Fruit fly (Drosophila melanogaster) whole organism, embryonic: ENCODE measurements around the gene 5-HT7.
A peak's percentile ranks its signal among the peaks of the same experiment; 100 is the strongest.

ENCODE experiments used
- Blimp-1 ChIP-seq: fragments of 200-800 bp; sonication (Bioruptor generic); optimal IDR thresholded peaks from 3 replicates; lab custom pipeline; 2018; ENCODE audit warnings: missing biosample characterization, missing genetic modification characterization, mild to moderate bottlenecking, moderate library complexity, missing genetic modification reagents
- CG10267 ChIP-seq: fragments of 200-800 bp; sonication (Bioruptor generic); optimal IDR thresholded peaks from 2 replicates; lab custom pipeline; 2018; ENCODE audit warnings: missing biosample characterization, mild to moderate bottlenecking, missing genetic modification characterization, moderate library complexity
- CG10321 ChIP-seq: fragments of 200-800 bp; sonication (Bioruptor generic); IDR thresholded peaks from 2 replicates; pipeline ENCODE4 v1.3.6; 2022; ENCODE audit warnings: missing biosample characterization, missing genetic modification characterization
- CG10366 ChIP-seq: fragments of 200-800 bp; sonication (Bioruptor generic); IDR thresholded peaks from 2 replicates; pipeline ENCODE4 v1.3.6; 2022; ENCODE audit warnings: missing biosample characterization, missing genetic modification characterization
- CG11247 ChIP-seq: fragments of 200-800 bp; sonication (Bioruptor generic); IDR thresholded peaks from 2 replicates; pipeline ENCODE4 v1.3.6; 2022; ENCODE audit warnings: missing biosample characterization, missing genetic modification characterization
- CG11504 ChIP-seq: fragments of 200-800 bp; sonication (Bioruptor generic); optimal IDR thresholded peaks from 3 replicates; lab custom pipeline; 2019; ENCODE audit warnings: missing biosample characterization, mild to moderate bottlenecking, missing genetic modification characterization, moderate library complexity
- CG13624 ChIP-seq: fragments of 200-800 bp; sonication (Bioruptor generic); optimal IDR thresholded peaks from 2 replicates; lab custom pipeline; 2016; ENCODE audit warnings: missing biosample characterization, missing genetic modification characterization
- CG14014 ChIP-seq: fragments of 200-800 bp; sonication (Bioruptor generic); IDR thresholded peaks from 2 replicates; pipeline ENCODE4 v1.3.6; 2022; ENCODE audit warnings: missing biosample characterization, missing genetic modification characterization
- CG17359 ChIP-seq: fragments of 200-800 bp; sonication (Bioruptor generic); optimal IDR thresholded peaks from 3 replicates; lab custom pipeline; 2018; ENCODE audit warnings: missing biosample characterization, mild to moderate bottlenecking, missing genetic modification characterization, moderate library complexity
- CG17361 ChIP-seq: fragments of 200-800 bp; sonication (Bioruptor generic); IDR thresholded peaks from 3 replicates; pipeline ENCODE4 v1.3.6; 2022; ENCODE audit warnings: missing biosample characterization, missing genetic modification characterization
- CG18476 ChIP-seq: fragments of 200-800 bp; sonication (Bioruptor generic); optimal IDR thresholded peaks from 2 replicates; lab custom pipeline; 2016; ENCODE audit warnings: missing biosample characterization, mild to moderate bottlenecking, missing genetic modification characterization
- CG18599 ChIP-seq: fragments of 200-800 bp; sonication (Bioruptor generic); optimal IDR thresholded peaks from 3 replicates; lab custom pipeline; 2017; ENCODE audit warnings: missing biosample characterization, missing genetic modification characterization, mild to moderate bottlenecking, moderate library complexity, missing genetic modification reagents
- CG32532 ChIP-seq: fragments of 200-800 bp; sonication (Bioruptor generic); IDR thresholded peaks from 2 replicates; pipeline ENCODE4 v1.3.6; 2022; ENCODE audit warnings: missing biosample characterization, missing genetic modification characterization
- CG33213 ChIP-seq: fragments of 200-800 bp; sonication (Bioruptor generic); optimal IDR thresholded peaks from 3 replicates; lab custom pipeline; 2016; ENCODE audit warnings: missing biosample characterization, missing genetic modification characterization
- CG4282 ChIP-seq: fragments of 200-800 bp; sonication (Bioruptor generic); optimal IDR thresholded peaks from 2 replicates; lab custom pipeline; 2016; ENCODE audit warnings: missing biosample characterization, missing genetic modification characterization
- CG4617 ChIP-seq: fragments of 200-800 bp; sonication (Bioruptor generic); optimal IDR thresholded peaks from 3 replicates; lab custom pipeline; 2016; ENCODE audit warnings: missing biosample characterization, missing genetic modification characterization, borderline replicate concordance
- CG9437 ChIP-seq: fragments of 200-800 bp; sonication (Bioruptor generic); optimal IDR thresholded peaks from 2 replicates; lab custom pipeline; 2018; ENCODE audit warnings: missing biosample characterization, mild to moderate bottlenecking, missing genetic modification characterization
- CG9876 ChIP-seq: fragments of 200-800 bp; sonication (Bioruptor generic); optimal IDR thresholded peaks from 2 replicates; lab custom pipeline; 2016; ENCODE audit warnings: missing biosample characterization, missing genetic modification characterization
- Dbx ChIP-seq: fragments of 200-800 bp; sonication (Bioruptor generic); IDR thresholded peaks from 3 replicates; pipeline ENCODE4 v1.3.6; 2022; ENCODE audit warnings: missing biosample characterization, missing genetic modification characterization
- Dek ChIP-seq: fragments of 200-800 bp; sonication (Bioruptor generic); optimal IDR thresholded peaks from 3 replicates; lab custom pipeline; 2019; ENCODE audit warnings: missing biosample characterization, mild to moderate bottlenecking, missing genetic modification characterization, moderate library complexity
- Gug ChIP-seq: fragments of 200-800 bp; sonication (Bioruptor generic); IDR thresholded peaks from 4 replicates; pipeline ENCODE4 v1.3.6; 2022; ENCODE audit warnings: missing biosample characterization, missing genetic modification characterization
- MTF-1 ChIP-seq: fragments of 200-800 bp; sonication (Bioruptor generic); optimal IDR thresholded peaks from 2 replicates; lab custom pipeline; 2018; ENCODE audit warnings: missing biosample characterization, mild to moderate bottlenecking, missing genetic modification characterization, borderline replicate concordance
- Meics ChIP-seq: fragments of 200-800 bp; sonication (Bioruptor generic); optimal IDR thresholded peaks from 2 replicates; lab custom pipeline; 2017; ENCODE audit warnings: missing biosample characterization, mild to moderate bottlenecking, missing genetic modification characterization
- Mrtf ChIP-seq: fragments of 200-800 bp; sonication (Bioruptor generic); IDR thresholded peaks from 3 replicates; pipeline ENCODE4 v1.3.6; 2022; ENCODE audit warnings: missing biosample characterization, missing genetic modification characterization
- Neu2 ChIP-seq: fragments of 200-800 bp; sonication (Bioruptor generic); optimal IDR thresholded peaks from 3 replicates; lab custom pipeline; 2016; ENCODE audit warnings: missing biosample characterization, missing genetic modification characterization, borderline replicate concordance
- PHDP ChIP-seq: fragments of 200-800 bp; sonication (Bioruptor generic); optimal IDR thresholded peaks from 3 replicates; lab custom pipeline; 2018; ENCODE audit warnings: missing biosample characterization, mild to moderate bottlenecking, missing genetic modification characterization, moderate library complexity
- Six4 ChIP-seq: fragments of 200-800 bp; sonication (Bioruptor generic); optimal IDR thresholded peaks from 2 replicates; lab custom pipeline; 2016; ENCODE audit warnings: missing biosample characterization, missing genetic modification characterization
- btn ChIP-seq: fragments of 200-800 bp; sonication (Bioruptor generic); optimal IDR thresholded peaks from 2 replicates; lab custom pipeline; 2016; ENCODE audit warnings: missing biosample characterization, missing genetic modification characterization
- crc ChIP-seq: fragments of 200-800 bp; sonication (Bioruptor generic); optimal IDR thresholded peaks from 2 replicates; lab custom pipeline; 2016; ENCODE audit warnings: missing biosample characterization, missing genetic modification characterization
- dimm ChIP-seq: fragments of 200-800 bp; sonication (Bioruptor generic); IDR thresholded peaks from 2 replicates; pipeline ENCODE4 v1.3.6; 2022; ENCODE audit warnings: missing biosample characterization, missing genetic modification characterization
- esg ChIP-seq: fragments of 200-800 bp; sonication (Bioruptor generic); conservative IDR thresholded peaks from 2 replicates; pipeline ENCODE4 v1.3.6; 2022; ENCODE audit warnings: missing biosample characterization, missing genetic modification characterization
- fru ChIP-seq: fragments of >200 bp; optimal IDR thresholded peaks from 2 replicates; lab custom pipeline; 2017
- gcm2 ChIP-seq: fragments of 200-800 bp; sonication (Bioruptor generic); optimal IDR thresholded peaks from 2 replicates; lab custom pipeline; 2016; ENCODE audit warnings: missing biosample characterization, missing genetic modification characterization
- hbn ChIP-seq: fragments of 200-800 bp; sonication (Bioruptor generic); IDR thresholded peaks from 2 replicates; pipeline ENCODE4 v1.3.6; 2022; ENCODE audit warnings: missing biosample characterization, missing genetic modification characterization; ENCODE audit not compliant: partially characterized antibody
- insv ChIP-seq, 2 experiments: fragments of 200-800 bp; sonication (Bioruptor generic); optimal IDR thresholded peaks; 3 replicates each; lab custom pipeline; 2016 to 2018; ENCODE audit warnings: missing biosample characterization in 2 of 2, missing genetic modification characterization in 2 of 2
- kay ChIP-seq: fragments of 200-800 bp; sonication (Bioruptor generic); optimal IDR thresholded peaks from 2 replicates; lab custom pipeline; 2016; ENCODE audit warnings: missing biosample characterization, missing genetic modification characterization
- lilli ChIP-seq: fragments of 200-800 bp; sonication (Bioruptor generic); optimal IDR thresholded peaks from 3 replicates; lab custom pipeline; 2016; ENCODE audit warnings: missing biosample characterization, missing genetic modification characterization
- lola ChIP-seq, 3 experiments: fragments of >200 bp in 2 of 3; fragments of 200-800 bp in 1 of 3; sonication (Bioruptor generic) in 1 of 3; optimal IDR thresholded peaks; 2 replicates each; lab custom pipeline; 2017 to 2019; ENCODE audit warnings: missing biosample characterization in 3 of 3, missing genetic modification characterization in 3 of 3, mild to moderate bottlenecking in 1 of 3, moderate library complexity in 1 of 3
- prd ChIP-seq, 3 experiments: fragments of >200 bp in 2 of 3; fragments of 200-800 bp in 1 of 3; sonication (Bioruptor generic) in 1 of 3; optimal IDR thresholded peaks in 2 of 3; IDR thresholded peaks in 1 of 3; 2 replicates in 2 of 3; 3 replicates in 1 of 3; pipeline versions ENCODE4 v1.3.6 to Lab custom; 2017 to 2022; ENCODE audit warnings: missing biosample characterization in 1 of 3, missing genetic modification characterization in 1 of 3
- sens-2 ChIP-seq: fragments of 200-800 bp; sonication (Bioruptor generic); IDR thresholded peaks from 2 replicates; pipeline ENCODE4 v1.3.6; 2022; ENCODE audit warnings: missing biosample characterization, missing genetic modification characterization
- sisA ChIP-seq: fragments of 200-800 bp; sonication (Bioruptor generic); IDR thresholded peaks from 2 replicates; pipeline ENCODE4 v1.3.6; 2022; ENCODE audit warnings: missing biosample characterization, missing genetic modification characterization
- slou ChIP-seq: fragments of 200-800 bp; sonication (Bioruptor generic); optimal IDR thresholded peaks from 3 replicates; lab custom pipeline; 2016; ENCODE audit warnings: missing biosample characterization, missing genetic modification characterization
- ssp ChIP-seq: fragments of 200-800 bp; sonication (Bioruptor generic); IDR thresholded peaks from 2 replicates; pipeline ENCODE4 v1.3.6; 2022; ENCODE audit warnings: missing biosample characterization, missing genetic modification characterization
- stc ChIP-seq: fragments of 200-800 bp; sonication (Bioruptor generic); IDR thresholded peaks from 2 replicates; pipeline ENCODE4 v1.3.6; 2022; ENCODE audit warnings: missing biosample characterization, missing genetic modification characterization
- tio ChIP-seq: fragments of 200-800 bp; sonication (Bioruptor generic); optimal IDR thresholded peaks from 2 replicates; lab custom pipeline; 2017; ENCODE audit warnings: missing biosample characterization, missing genetic modification characterization, inconsistent platforms
- vvl ChIP-seq: fragments of 200-800 bp; sonication (Bioruptor generic); IDR thresholded peaks from 2 replicates; pipeline ENCODE4 v1.3.6; 2022; ENCODE audit warnings: missing biosample characterization, missing genetic modification characterization
- zen ChIP-seq: fragments of 200-800 bp; sonication (Bioruptor generic); optimal IDR thresholded peaks from 3 replicates; lab custom pipeline; 2018; ENCODE audit warnings: missing biosample characterization, mild to moderate bottlenecking, missing genetic modification characterization, moderate library complexity
- zfh1 ChIP-seq: fragments of 200-800 bp; sonication (Bioruptor generic); IDR thresholded peaks from 3 replicates; pipeline ENCODE4 v1.3.6; 2022; ENCODE audit warnings: missing biosample characterization, missing genetic modification characterization

Gene 5-HT7

DNA sequence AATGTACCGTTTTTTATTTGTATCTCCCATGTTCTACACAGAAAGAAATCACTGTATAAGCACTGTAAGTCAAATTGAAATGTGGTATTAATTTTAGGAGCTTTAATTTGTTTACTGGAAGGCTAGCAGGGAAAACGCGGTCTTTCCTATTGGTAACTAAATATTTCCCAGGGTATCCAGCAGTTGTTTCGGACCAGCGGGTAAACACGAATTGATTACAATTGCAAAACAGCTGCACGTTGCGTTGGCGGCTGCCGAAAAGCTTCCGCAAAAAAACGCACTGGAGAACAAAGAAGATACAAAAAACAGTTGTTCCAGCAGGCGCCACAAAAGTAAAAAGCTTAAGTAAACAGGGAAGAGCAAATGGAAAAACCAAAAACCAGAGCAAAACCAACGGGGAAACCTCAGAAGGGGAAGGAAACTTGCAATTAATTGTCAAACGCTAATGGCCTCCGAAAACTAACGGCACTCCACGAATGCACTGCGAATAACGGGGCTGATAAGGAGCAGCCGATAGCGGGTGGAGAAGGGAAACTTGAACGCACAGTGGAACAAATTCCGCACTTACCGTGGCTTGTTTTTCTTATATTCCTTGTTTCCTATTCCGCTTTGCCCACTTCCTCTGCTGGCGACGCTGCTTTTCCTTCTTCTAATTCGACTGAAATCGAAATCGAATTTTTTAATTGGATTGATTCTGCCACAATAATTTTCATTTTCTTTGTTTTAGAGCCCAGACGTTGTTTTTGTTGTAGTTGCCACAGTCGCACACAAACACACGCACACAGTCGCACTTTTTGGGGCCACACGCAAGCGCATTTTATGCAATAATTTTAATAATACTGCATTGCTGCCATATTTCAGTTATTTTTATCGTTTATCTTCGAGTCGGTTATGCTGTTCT lies 43.4 kb upstream of the 5-HT7 start (continued):
- TF ChIP-seq Meics (GFP tag; lab: Kevin White, UChicago) (peak; percentile 55), Gug (GFP tag; lab: Robert Waterston, UW) (peak; percentile 43; the same call in 1 of the 4 replicates), stc (GFP tag; lab: Robert Waterston, UW) (peak; percentile 67), esg (0 out of 2 replicates have a peak, but pooled peaks have one; percentile 23), lola (GFP tag; optimal IDR thresholded peaks at IDR 0.05; lab: Kevin White, UChicago) (no peak), crc (GFP tag; lab: Kevin White, UChicago) (no peak), CG18599 (peak; percentile 57), CG11504 (peak; percentile 43), CG33213 (GFP tag; lab: Kevin White, UChicago) (no peak), PHDP (tag; lab: Kevin White, UChicago) (peak; percentile 39), CG11247 (no peak), CG10321 (0 out of 2 replicates have a peak, but pooled peaks have one; percentile 32), slou (GFP tag; lab: Kevin White, UChicago) (no peak), sisA (GFP tag; lab: Robert Waterston, UW) (peak; percentile 53), btn (no peak), insv (GFP tag; optimal IDR thresholded peaks at IDR 0.05; lab: Kevin White, UChicago) (no peak), hbn (GFP tag; lab: Robert Waterston, UW) (no peak), CG4282 (GFP tag; lab: Kevin White, UChicago) (peak; percentile 74), fru (lab: Kevin White, UChicago) (no peak), CG9876 (no peak), CG18476 (no peak), CG32532 (GFP tag; lab: Robert Waterston, UW) (peak; percentile 43), CG14014 (GFP tag; lab: Robert Waterston, UW) (peak; percentile 45; the same call in 1 of the 2 replicates), MTF-1 (GFP tag; lab: Kevin White, UChicago) (no peak), kay (GFP tag; lab: Kevin White, UChicago) (no peak), Blimp-1 (GFP tag; lab: Kevin White, UChicago) (peak; percentile 35), gcm2 (GFP tag; lab: Kevin White, UChicago) (peak; percentile 12), lilli (GFP tag; lab: Kevin White, UChicago) (peak; percentile 25), tio (GFP tag; lab: Kevin White, UChicago) (no peak), zfh1 (GFP tag; lab: Robert Waterston, UW) (peak; percentile 49; the same call in 1 of the 3 replicates), ssp (no peak), vvl (GFP tag; lab: Robert Waterston, UW) (no peak; the same call in none of the 2 replicates), CG10267 (tag; lab: Kevin White, UChicago) (no peak), CG4617 (GFP tag; lab: Kevin White, UChicago) (no peak), prd (optimal IDR thresholded peaks at IDR 0.05; lab: Kevin White, UChicago) (no peak), prd (GFP tag; IDR thresholded peaks at IDR 0.05; lab: Robert Waterston, UW) (peak; percentile 38; the same call in 1 of the 3 replicates), Dek (no peak), Mrtf (GFP tag; lab: Robert Waterston, UW) (no peak), CG13624 (no peak), CG17359 (tag; lab: Kevin White, UChicago) (peak; percentile 45), Six4 (GFP tag; lab: Kevin White, UChicago) (no peak), CG9437 (GFP tag; lab: Kevin White, UChicago) (no peak), dimm (0 out of 2 replicates have a peak, but pooled peaks have one; percentile 17), sens-2 (GFP tag; lab: Robert Waterston, UW) (peak; percentile 26; the same call in 1 of the 2 replicates), Dbx (GFP tag; lab: Robert Waterston, UW) (no peak), zen (tag; lab: Kevin White, UChicago) (no peak), CG10366 (peak; percentile 39), CG17361 (GFP tag; lab: Robert Waterston, UW) (peak; percentile 49; the same call in 1 of the 3 replicates), Neu2 (GFP tag; lab: Kevin White, UChicago) (no peak)
